Worm (Caenorhabditis elegans): ENCODE measurements around the gene comt-5.

The comt-5 gene

DNA sequence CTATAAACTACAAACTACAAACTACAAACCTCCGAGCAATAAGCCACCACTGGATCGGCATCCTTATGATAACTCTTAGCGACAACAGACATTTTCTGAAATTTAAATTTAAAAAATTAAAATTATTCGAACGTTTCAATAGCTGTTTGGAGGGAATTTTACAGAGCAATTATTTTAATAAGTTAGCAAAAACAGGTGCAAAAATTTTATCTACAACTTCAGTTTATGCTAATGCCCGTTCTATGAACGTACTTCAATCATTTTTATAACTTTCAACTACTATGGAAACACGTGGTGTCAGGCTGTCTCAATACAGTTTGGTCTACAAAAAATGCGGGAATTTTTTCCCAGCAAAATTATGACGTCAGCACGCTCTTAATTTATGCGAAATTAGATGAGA lies at the start of gene comt-5:
TSS of gene comt-5 (minus strand) at position 101 of the 400 bp plus-strand sequence.
- no peak for TF ChIP-seq nhr-77 (tag; optimal IDR thresholded peaks at IDR 0.05)
- no peak for TF ChIP-seq peb-1 (tag; optimal IDR thresholded peaks at IDR 0.05)
- TF ChIP-seq ZK546.5 (tag; optimal IDR thresholded peaks at IDR 0.05): no peak
- no peak for TF ChIP-seq unc-39 (tag; optimal IDR thresholded peaks at IDR 0.05)
- TF ChIP-seq gmeb-1 (tag; optimal IDR thresholded peaks at IDR 0.05): no peak
- TF ChIP-seq elt-3 (tag; optimal IDR thresholded peaks at IDR 0.05): no peak
- no peak for TF ChIP-seq nhr-12 (tag; optimal IDR thresholded peaks at IDR 0.05)
- no peak for TF ChIP-seq nhr-129 (tag; optimal IDR thresholded peaks at IDR 0.05)
- no peak for TF ChIP-seq unc-62 (GFP tag; optimal IDR thresholded peaks at IDR 0.05)
- no peak for TF ChIP-seq nhr-21 (tag; optimal IDR thresholded peaks at IDR 0.05)
- no peak for TF ChIP-seq nhr-6 (tag; optimal IDR thresholded peaks at IDR 0.05)
- no peak for TF ChIP-seq lsy-2 (tag; optimal IDR thresholded peaks at IDR 0.05)
- TF ChIP-seq ceh-16 (tag; optimal IDR thresholded peaks at IDR 0.05): no peak
- TF ChIP-seq lin-11 (tag; optimal IDR thresholded peaks at IDR 0.05): no peak

- no peak for TF ChIP-seq fos-1 (tag; optimal IDR thresholded peaks at IDR 0.05)
- no peak for TF ChIP-seq nhr-12 (tag; optimal IDR thresholded peaks at IDR 0.05)
- TF ChIP-seq unc-55 (GFP tag; optimal IDR thresholded peaks at IDR 0.05): no peak
- TF ChIP-seq gmeb-1 (tag; optimal IDR thresholded peaks at IDR 0.05): no peak
- TF ChIP-seq mbf-1 (tag; optimal IDR thresholded peaks at IDR 0.05): no peak
- no peak for TF ChIP-seq dmd-4 (tag; optimal IDR thresholded peaks at IDR 0.05)
- no peak for TF ChIP-seq lin-39 (tag; optimal IDR thresholded peaks at IDR 0.05)
- TF ChIP-seq nhr-11 (tag; optimal IDR thresholded peaks at IDR 0.05): no peak
- no peak for TF ChIP-seq zag-1 (tag; optimal IDR thresholded peaks at IDR 0.05)
- no peak for TF ChIP-seq elt-3 (tag; optimal IDR thresholded peaks at IDR 0.05)
These were observed 49.7 kb upstream of the comt-5 start, which contains the start of gene F36F12.1 for ce11 chrV:2103118-2103517. Gene F36F12.1 (minus strand): TSS chrV:2103218.

- no peak for TF ChIP-seq dmd-4 (tag; optimal IDR thresholded peaks at IDR 0.05)
- TF ChIP-seq C34F6.9 (tag; optimal IDR thresholded peaks at IDR 0.05): no peak
- TF ChIP-seq elt-3 (tag; optimal IDR thresholded peaks at IDR 0.05): no peak
- TF ChIP-seq nhr-237 (tag; optimal IDR thresholded peaks at IDR 0.05): no peak
- no peak for TF ChIP-seq lin-39 (tag; optimal IDR thresholded peaks at IDR 0.05)
- no peak for TF ChIP-seq ztf-4 (tag; optimal IDR thresholded peaks at IDR 0.05)
- no peak for TF ChIP-seq ama-1 (optimal IDR thresholded peaks at IDR 0.05)
- TF ChIP-seq mdl-1 (tag; optimal IDR thresholded peaks at IDR 0.05): no peak
These were observed 45.6 kb upstream of the comt-5 start, which contains the start of gene F36F12.7 for ce11 chrV:2099040-2099439. Gene F36F12.7 (plus strand): TSS chrV:2099340.

DNA sequence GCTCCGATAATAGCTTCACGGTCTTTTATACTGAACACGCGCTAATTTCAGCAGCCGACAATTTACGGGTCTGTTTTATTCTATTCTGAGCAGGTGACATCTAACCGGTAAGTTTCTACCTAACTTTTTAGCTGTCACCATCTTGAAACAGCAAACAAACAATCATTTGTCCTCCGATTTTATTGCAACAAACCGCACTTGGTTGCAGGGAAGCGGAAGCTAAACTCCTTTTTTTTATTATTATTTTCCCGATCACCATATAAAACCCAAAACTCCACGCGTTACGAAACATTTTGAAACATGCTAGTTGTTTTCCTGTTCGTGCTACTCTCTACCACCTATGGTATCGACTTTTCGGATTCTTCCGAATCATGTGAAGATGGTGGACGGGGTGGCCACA lies 44.2 kb upstream of the comt-5 start, which contains the start of gene clec-208:
TSS of gene clec-208 (plus strand) at position 301 of the 400 bp plus-strand sequence.
- TF ChIP-seq nhr-23 (tag; optimal IDR thresholded peaks at IDR 0.05): no peak
- no peak for TF ChIP-seq ztf-11 (tag; optimal IDR thresholded peaks at IDR 0.05)
- TF ChIP-seq crh-2 (tag; optimal IDR thresholded peaks at IDR 0.05): no peak
- no peak for TF ChIP-seq R02D3.7 (tag; optimal IDR thresholded peaks at IDR 0.05)
- TF ChIP-seq nhr-10 (tag; optimal IDR thresholded peaks at IDR 0.05): no peak
- TF ChIP-seq zag-1 (tag; optimal IDR thresholded peaks at IDR 0.05): no peak
- no peak for TF ChIP-seq nhr-129 (tag; optimal IDR thresholded peaks at IDR 0.05)
- TF ChIP-seq gmeb-1 (tag; optimal IDR thresholded peaks at IDR 0.05): no peak
- TF ChIP-seq ceh-82 (tag; optimal IDR thresholded peaks at IDR 0.05): no peak

ce11 chrV:2095772-2096171 lies 42.4 kb upstream of the comt-5 start, which contains the start of gene clec-207:
Gene clec-207 (plus strand): TSS chrV:2096072.
- TF ChIP-seq elt-3 (tag; optimal IDR thresholded peaks at IDR 0.05) (no peak), nhr-6 (tag; optimal IDR thresholded peaks at IDR 0.05) (no peak), C34F6.9 (tag; optimal IDR thresholded peaks at IDR 0.05) (no peak), R02D3.7 (tag; optimal IDR thresholded peaks at IDR 0.05) (no peak), lin-13 (GFP tag; optimal IDR thresholded peaks at IDR 0.05) (no peak), gmeb-1 (tag; optimal IDR thresholded peaks at IDR 0.05) (no peak), ceh-82 (tag; optimal IDR thresholded peaks at IDR 0.05) (no peak), alr-1 (tag; optimal IDR thresholded peaks at IDR 0.05) (no peak), unc-55 (GFP tag; optimal IDR thresholded peaks at IDR 0.05) (no peak), Y55F3AM.14 (GFP tag; optimal IDR thresholded peaks at IDR 0.05) (no peak), sem-4 (tag; optimal IDR thresholded peaks at IDR 0.05) (no peak), ama-1 (optimal IDR thresholded peaks at IDR 0.05) (no peak), ZK546.5 (tag; optimal IDR thresholded peaks at IDR 0.05) (no peak), ztf-1 (GFP tag; conservative IDR thresholded peaks at IDR 0.05) (no peak), peb-1 (tag; optimal IDR thresholded peaks at IDR 0.05) (no peak), unc-39 (tag; optimal IDR thresholded peaks at IDR 0.05) (no peak)
